Fruit fly (Drosophila melanogaster) whole organism, embryonic: ENCODE results near the gene CG32813.
A peak's percentile ranks its signal among the peaks of the same experiment; 100 is the strongest.

ENCODE experiments used
- Bgb ChIP-seq: fragments of 200-800 bp; sonication (Bioruptor generic); IDR thresholded peaks from 2 replicates; pipeline ENCODE4 v1.3.6; 2022; ENCODE audit warnings: missing biosample characterization, missing genetic modification characterization; ENCODE audit not compliant: partially characterized antibody
- Bteb2 ChIP-seq: fragments of 200-800 bp; sonication (Bioruptor generic); optimal IDR thresholded peaks from 2 replicates; lab custom pipeline; 2016; ENCODE audit warnings: missing biosample characterization, missing genetic modification characterization
- CG1024 ChIP-seq: fragments of 200-800 bp; sonication (Bioruptor generic); IDR thresholded peaks from 2 replicates; pipeline ENCODE4 v1.3.6; 2022; ENCODE audit warnings: missing biosample characterization, missing genetic modification characterization
- CG10321 ChIP-seq: fragments of 200-800 bp; sonication (Bioruptor generic); IDR thresholded peaks from 2 replicates; pipeline ENCODE4 v1.3.6; 2022; ENCODE audit warnings: missing biosample characterization, missing genetic modification characterization
- CG11085 ChIP-seq: fragments of 200-800 bp; sonication (Bioruptor generic); IDR thresholded peaks from 2 replicates; pipeline ENCODE4 v1.3.6; 2022; ENCODE audit warnings: missing biosample characterization, missing genetic modification characterization
- CG12299 ChIP-seq: fragments of 200-800 bp; sonication (Bioruptor generic); optimal IDR thresholded peaks from 2 replicates; lab custom pipeline; 2018; ENCODE audit warnings: missing biosample characterization, mild to moderate bottlenecking, missing genetic modification characterization
- CG15011 ChIP-seq: fragments of 200-800 bp; sonication (Bioruptor generic); optimal IDR thresholded peaks from 3 replicates; lab custom pipeline; 2018; ENCODE audit warnings: missing biosample characterization, mild to moderate bottlenecking, missing genetic modification characterization
- CG15514 ChIP-seq: fragments of 200-800 bp; sonication (Bioruptor generic); optimal IDR thresholded peaks from 3 replicates; lab custom pipeline; 2017; ENCODE audit warnings: missing biosample characterization, missing genetic modification characterization, mild to moderate bottlenecking, moderate library complexity, missing genetic modification reagents
- CG17186 ChIP-seq: fragments of 200-800 bp; sonication (Bioruptor generic); optimal IDR thresholded peaks from 3 replicates; lab custom pipeline; 2017; ENCODE audit warnings: missing biosample characterization, missing genetic modification reagents, missing genetic modification characterization
- CG34224 ChIP-seq: fragments of 200-800 bp; sonication (Bioruptor generic); IDR thresholded peaks from 3 replicates; pipeline ENCODE4 v1.3.6; 2022; ENCODE audit warnings: missing biosample characterization, missing genetic modification characterization; ENCODE audit not compliant: partially characterized antibody
- Deaf1 ChIP-seq: fragments of 200-800 bp; optimal IDR thresholded peaks from 3 replicates; lab custom pipeline; 2019; ENCODE audit warnings: missing biosample characterization, mild to moderate bottlenecking, missing genetic modification characterization, moderate library complexity
- Dll ChIP-seq: fragments of 200-800 bp; sonication (Bioruptor generic); IDR thresholded peaks from 4 replicates; pipeline ENCODE4 v1.3.6; 2022; ENCODE audit warnings: missing biosample characterization, missing genetic modification characterization; ENCODE audit not compliant: partially characterized antibody
- Elba2 ChIP-seq: fragments of 200-800 bp; sonication (Bioruptor generic); optimal IDR thresholded peaks from 3 replicates; lab custom pipeline; 2016; ENCODE audit warnings: missing biosample characterization, missing genetic modification characterization
- Hey ChIP-seq: fragments of 200-800 bp; sonication (Bioruptor generic); optimal IDR thresholded peaks from 3 replicates; lab custom pipeline; 2018; ENCODE audit warnings: missing biosample characterization, mild to moderate bottlenecking, missing genetic modification characterization
- Med ChIP-seq: fragments of 200-800 bp; sonication (Bioruptor generic); peaks from one replicate; lab custom pipeline; 2016; ENCODE audit warnings: missing biosample characterization, missing genetic modification characterization, mild to moderate bottlenecking, inconsistent platforms, moderate library complexity
- Myb ChIP-seq: fragments of 200-800 bp; sonication (Bioruptor generic); optimal IDR thresholded peaks from 2 replicates; lab custom pipeline; 2016; ENCODE audit warnings: missing biosample characterization, missing genetic modification characterization
- Rx ChIP-seq: fragments of 200-800 bp; sonication (Bioruptor generic); IDR thresholded peaks from 2 replicates; pipeline ENCODE4 v1.3.6; 2022; ENCODE audit warnings: missing biosample characterization, missing genetic modification characterization
- Sry-δ ChIP-seq: fragments of 200-800 bp; sonication (Bioruptor generic); optimal IDR thresholded peaks from 2 replicates; lab custom pipeline; 2016; ENCODE audit warnings: missing biosample characterization, missing genetic modification characterization
- abd-A ChIP-seq: fragments of 200-800 bp; sonication (Bioruptor generic); optimal IDR thresholded peaks from 3 replicates; lab custom pipeline; 2019; ENCODE audit warnings: missing biosample characterization, mild to moderate bottlenecking, missing genetic modification characterization, moderate library complexity
- ara ChIP-seq: fragments of 200-800 bp; sonication (Bioruptor generic); IDR thresholded peaks from 2 replicates; pipeline ENCODE4 v1.3.6; 2022; ENCODE audit warnings: missing biosample characterization, missing genetic modification characterization
- cg ChIP-seq: fragments of 200-800 bp; sonication (Bioruptor generic); optimal IDR thresholded peaks from 3 replicates; lab custom pipeline; 2019; ENCODE audit warnings: missing biosample characterization, mild to moderate bottlenecking, missing genetic modification characterization, moderate library complexity
- crol ChIP-seq: fragments of 200-800 bp; sonication (Bioruptor generic); IDR thresholded peaks from 2 replicates; pipeline ENCODE4 v1.3.6; 2022; ENCODE audit warnings: missing biosample characterization, missing genetic modification characterization
- crp ChIP-seq, 2 experiments: fragments of 200-800 bp; sonication (Bioruptor generic); optimal IDR thresholded peaks; 2 replicates in 1 of 2; 3 replicates in 1 of 2; lab custom pipeline; 2017; ENCODE audit warnings: missing biosample characterization in 2 of 2, missing genetic modification characterization in 2 of 2, mild to moderate bottlenecking in 1 of 2, moderate library complexity in 1 of 2
- cwo ChIP-seq: fragments of 200-800 bp; sonication (Bioruptor generic); optimal IDR thresholded peaks from 3 replicates; lab custom pipeline; 2017; ENCODE audit warnings: missing biosample characterization, missing genetic modification characterization, mild to moderate bottlenecking, moderate library complexity, missing genetic modification reagents
- dm ChIP-seq: fragments of 200-800 bp; sonication (Bioruptor generic); optimal IDR thresholded peaks from 3 replicates; lab custom pipeline; 2016; ENCODE audit warnings: missing biosample characterization, missing genetic modification characterization
- dpn ChIP-seq, 2 experiments: fragments of 200-800 bp; sonication (Bioruptor generic); optimal IDR thresholded peaks; 3 replicates each; lab custom pipeline; 2016; ENCODE audit warnings: missing biosample characterization in 2 of 2, missing genetic modification characterization in 2 of 2
- ewg ChIP-seq: fragments of 200-800 bp; sonication (Bioruptor generic); optimal IDR thresholded peaks from 3 replicates; lab custom pipeline; 2017; ENCODE audit warnings: mild to moderate bottlenecking, missing biosample characterization, missing genetic modification reagents, missing genetic modification characterization
- ftz-f1 ChIP-seq: fragments of 200-800 bp; sonication (Bioruptor generic); optimal IDR thresholded peaks from 2 replicates; lab custom pipeline; 2016; ENCODE audit warnings: missing biosample characterization, missing genetic modification characterization
- grau ChIP-seq: fragments of 200-800 bp; optimal IDR thresholded peaks from 3 replicates; lab custom pipeline; 2019; ENCODE audit warnings: missing biosample characterization, mild to moderate bottlenecking, missing genetic modification characterization, moderate library complexity
- inv ChIP-seq: fragments of 200-800 bp; sonication (Bioruptor generic); IDR thresholded peaks from 2 replicates; pipeline ENCODE4 v1.3.6; 2022; ENCODE audit warnings: missing biosample characterization, missing genetic modification characterization; ENCODE audit not compliant: partially characterized antibody
- kah ChIP-seq: fragments of 200-800 bp; sonication (Bioruptor generic); optimal IDR thresholded peaks from 2 replicates; lab custom pipeline; 2018; ENCODE audit warnings: missing biosample characterization, mild to moderate bottlenecking, missing genetic modification characterization
- lbe ChIP-seq: fragments of 200-800 bp; sonication (Bioruptor generic); optimal IDR thresholded peaks from 2 replicates; lab custom pipeline; 2016; ENCODE audit warnings: missing biosample characterization, mild to moderate bottlenecking, missing genetic modification characterization
- nerfin-1 ChIP-seq: fragments of 200-800 bp; sonication (Bioruptor generic); optimal IDR thresholded peaks from 3 replicates; lab custom pipeline; 2019; ENCODE audit warnings: missing biosample characterization, mild to moderate bottlenecking, missing genetic modification characterization, moderate library complexity
- nerfin-2 ChIP-seq: fragments of 200-800 bp; sonication (Bioruptor generic); IDR thresholded peaks from 2 replicates; pipeline ENCODE4 v1.3.6; 2022; ENCODE audit warnings: missing biosample characterization, missing genetic modification characterization; ENCODE audit not compliant: partially characterized antibody
- onecut ChIP-seq: fragments of 200-800 bp; sonication (Bioruptor generic); IDR thresholded peaks from 2 replicates; pipeline ENCODE4 v1.3.6; 2022; ENCODE audit warnings: missing biosample characterization, missing genetic modification characterization
- pros ChIP-seq: fragments of 200-800 bp; sonication (Bioruptor generic); optimal IDR thresholded peaks from 3 replicates; lab custom pipeline; 2019; ENCODE audit warnings: missing biosample characterization, mild to moderate bottlenecking, missing genetic modification characterization, moderate library complexity
- psq ChIP-seq: fragments of 200-800 bp; sonication (Bioruptor generic); optimal IDR thresholded peaks from 2 replicates; lab custom pipeline; 2017; ENCODE audit warnings: missing biosample characterization, missing genetic modification characterization

CG32813 gene

DNA sequence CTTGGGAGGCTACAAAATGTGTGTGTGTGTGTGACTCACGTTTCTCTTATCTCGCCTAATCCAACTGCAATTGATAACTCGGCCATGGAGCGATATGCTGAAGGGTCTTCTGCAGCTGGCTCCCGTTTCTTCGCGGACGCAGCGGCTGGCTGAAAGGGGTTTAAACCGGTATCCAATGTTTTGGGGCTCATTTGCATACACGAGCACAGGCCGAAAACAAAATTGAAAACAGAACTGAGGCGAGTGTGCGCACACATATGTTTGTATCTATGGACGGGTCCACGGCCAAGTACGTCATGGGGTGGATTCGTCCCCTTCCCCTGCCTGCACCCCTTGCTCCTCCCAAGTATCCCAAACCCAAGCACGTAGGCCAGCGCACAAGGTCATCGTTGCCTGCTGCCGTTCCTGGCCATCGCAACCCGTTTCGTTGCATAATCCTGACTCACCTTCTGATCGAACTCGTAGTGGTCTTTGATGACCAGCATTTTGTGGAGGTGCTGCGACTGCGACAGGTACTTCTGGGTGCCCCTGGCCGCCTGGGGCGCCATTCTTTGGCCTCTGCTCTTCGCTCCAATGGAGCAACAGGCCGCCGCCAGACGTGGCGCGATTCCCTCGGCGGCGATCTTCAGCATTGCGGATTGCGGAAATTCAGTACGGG, 893 bp upstream of the CG32813 start (continued):
- TF ChIP-seq Dll (GFP tag; lab: Robert Waterston, UW) (no peak), Sry-δ (no peak), Deaf1 (tag; lab: Kevin White, UChicago) (peak; percentile 55), CG34224 (GFP tag; lab: Robert Waterston, UW) (no peak), CG10321 (GFP tag; lab: Robert Waterston, UW) (no peak), ftz-f1 (GFP tag; lab: Kevin White, UChicago) (peak; percentile 58), cwo (GFP tag; lab: Kevin White, UChicago) (no peak), Elba2 (GFP tag; lab: Kevin White, UChicago) (no peak), ara (GFP tag; lab: Robert Waterston, UW) (no peak), Myb (GFP tag; lab: Kevin White, UChicago) (no peak), nerfin-2 (GFP tag; lab: Robert Waterston, UW) (no peak), CG12299 (no peak), kah (no peak), Bgb (GFP tag; lab: Robert Waterston, UW) (no peak)
- TF ChIP-seq, all 482 proteins: peak for 9

- TF ChIP-seq cg (GFP tag; lab: Kevin White, UChicago) (peak; percentile 59), CG17186 (GFP tag; lab: Kevin White, UChicago) (no peak), psq (GFP tag; lab: Kevin White, UChicago) (no peak), pros (GFP tag; lab: Kevin White, UChicago) (peak; percentile 87), lbe (GFP tag; lab: Kevin White, UChicago) (no peak), CG15514 (peak; percentile 6), onecut (peak; percentile 64; the same call in 1 of the 2 replicates), CG11085 (GFP tag; lab: Robert Waterston, UW) (no peak), dm (GFP tag; lab: Kevin White, UChicago) (no peak), cwo (GFP tag; lab: Kevin White, UChicago) (peak; percentile 53), crp (GFP tag; optimal IDR thresholded peaks at IDR 0.05; lab: Kevin White, UChicago) (peak in 1 of 2 experiments; percentile 10), Rx (GFP tag; lab: Robert Waterston, UW) (no peak), grau (tag; lab: Kevin White, UChicago) (no peak), Deaf1 (tag; lab: Kevin White, UChicago) (peak; percentile 52), dpn (GFP tag; optimal IDR thresholded peaks at IDR 0.05; lab: Kevin White, UChicago) (no peak), inv (GFP tag; lab: Robert Waterston, UW) (no peak), Hey (peak; percentile 27), CG15011 (GFP tag; lab: Kevin White, UChicago) (no peak), ewg (GFP tag; lab: Kevin White, UChicago) (peak; percentile 30), nerfin-1 (peak; percentile 56), Bteb2 (GFP tag; lab: Kevin White, UChicago) (no peak), abd-A (tag; lab: Kevin White, UChicago) (peak; percentile 66)
Measured at dm6 chrX:1381413-1381991, 788 bp downstream of the CG32813 start.

DNA sequence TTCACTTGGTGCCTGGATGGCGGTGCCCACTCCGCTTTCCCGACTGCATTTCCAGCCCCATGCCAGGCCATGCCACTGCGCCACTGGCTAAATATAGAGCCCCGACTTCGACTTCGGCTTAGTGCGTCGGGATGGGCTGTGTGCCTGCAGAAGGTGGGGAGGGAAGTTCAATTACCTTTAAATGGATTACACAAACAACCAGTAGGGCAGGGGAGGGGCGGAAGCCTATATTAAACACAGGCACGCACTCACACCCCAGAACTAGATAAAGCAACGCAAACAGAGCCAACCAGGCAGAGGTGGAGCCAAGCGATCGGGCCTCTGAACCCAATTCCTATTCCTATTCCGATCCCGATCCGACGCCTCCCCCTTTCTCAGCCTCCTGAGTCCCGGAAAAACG, 1.8 kb downstream of the CG32813 start:
- TF ChIP-seq crol (GFP tag; lab: Robert Waterston, UW) (peak; percentile 63), Med (peak; percentile 40), CG1024 (GFP tag; lab: Robert Waterston, UW) (no peak)
